Worm (Caenorhabditis elegans) whole organism, midembryonic: Measurements from ENCODE around the gene sams-4.

Experiments
- T22C8.4 ChIP-seq: fragments of 200-800 bp; sonication (Bioruptor generic); IDR thresholded peaks from 2 replicates; pipeline ENCODE4 v1.3.6; 2022; ENCODE audit warnings: missing genetic modification characterization, missing compliant biosample characterization
- cog-1 ChIP-seq: sonication (generic microtip); optimal IDR thresholded peaks from 2 replicates; lab custom pipeline; 2016; ENCODE audit warnings: missing genetic modification characterization, missing compliant biosample characterization
- klf-2 ChIP-seq: fragments of 200-800 bp; sonication (Bioruptor generic); conservative IDR thresholded peaks from 2 replicates; pipeline ENCODE4 v1.3.6; 2022; ENCODE audit warnings: missing genetic modification reagents, missing genetic modification characterization, missing compliant biosample characterization
- med-1 ChIP-seq: sonication (generic microtip); optimal IDR thresholded peaks from 2 replicates; lab custom pipeline; 2017; ENCODE audit warnings: missing genetic modification characterization, mild to moderate bottlenecking, missing compliant biosample characterization, antibody characterized with exemption, missing genetic modification reagents; ENCODE audit not compliant: insufficient read depth
- tab-1 ChIP-seq: fragments of 200-800 bp; sonication (Bioruptor generic); IDR thresholded peaks from 2 replicates; pipeline ENCODE4 v1.3.6; 2022; ENCODE audit warnings: missing genetic modification characterization, missing compliant biosample characterization
- ztf-23 ChIP-seq: fragments of 200-800 bp; sonication (Bioruptor generic); IDR thresholded peaks from 2 replicates; pipeline ENCODE4 v1.3.6; 2022; ENCODE audit warnings: missing genetic modification reagents, missing genetic modification characterization, missing compliant biosample characterization
- ztf-29 ChIP-seq: fragments of 200-800 bp; sonication (Bioruptor generic); IDR thresholded peaks from 2 replicates; pipeline ENCODE4 v1.3.6; 2022; ENCODE audit warnings: missing genetic modification reagents, missing genetic modification characterization, missing compliant biosample characterization

- no peak for TF ChIP-seq T22C8.4 (GFP tag; lab: Robert Waterston, UW)
- TF ChIP-seq med-1 (GFP tag; lab: Kevin White, UChicago): no peak
- TF ChIP-seq klf-2: no peak
- no peak for TF ChIP-seq tab-1 (GFP tag; lab: Robert Waterston, UW)
- no peak for TF ChIP-seq cog-1 (tag; lab: Kevin White, UChicago)
- TF ChIP-seq ztf-29: no peak
- TF ChIP-seq ztf-23 (GFP tag; lab: Robert Waterston, UW): no peak
Observed at ce11 chrIV:5816466-5816865, 29.7 kb downstream of the sams-4 start.
